Worm (Caenorhabditis elegans) whole organism, mixed stage, embryonic: ENCODE results near the gene tsp-10.
A peak's percentile ranks its signal among the peaks of the same experiment; 100 is the strongest.

Experiments
- bed-3 ChIP-seq: fragments of 200-800 bp; sonication (Bioruptor generic); optimal IDR thresholded peaks from 3 replicates; lab custom pipeline; 2018; ENCODE audit warnings: mild to moderate bottlenecking, missing genetic modification characterization, moderate library complexity, missing compliant biosample characterization
- blmp-1 ChIP-seq: fragments of 150-350 bp; optimal IDR thresholded peaks from 2 replicates; lab custom pipeline; 2014; ENCODE audit warnings: missing biosample characterization, missing genetic modification characterization
- cnd-1 ChIP-seq: fragments of 200-800 bp; sonication (Bioruptor generic); optimal IDR thresholded peaks from 2 replicates; lab custom pipeline; 2018; ENCODE audit warnings: mild to moderate bottlenecking, missing genetic modification characterization, missing compliant biosample characterization
- lin-32 ChIP-seq: fragments of 200-800 bp; sonication (Bioruptor generic); optimal IDR thresholded peaks from 2 replicates; lab custom pipeline; 2018; ENCODE audit warnings: mild to moderate bottlenecking, missing genetic modification characterization, missing compliant biosample characterization
- mep-1 ChIP-seq: fragments of 150-350 bp; optimal IDR thresholded peaks from 2 replicates; lab custom pipeline; 2017; ENCODE audit warnings: missing biosample characterization, missing genetic modification reagents, missing genetic modification characterization, inconsistent platforms
- nhr-2 ChIP-seq: fragments of 150-350 bp; optimal IDR thresholded peaks from 2 replicates; lab custom pipeline; 2014; ENCODE audit warnings: missing biosample characterization, missing genetic modification characterization
- nhr-28 ChIP-seq: fragments of 150-350 bp; optimal IDR thresholded peaks from 2 replicates; lab custom pipeline; 2014; ENCODE audit warnings: missing biosample characterization, missing genetic modification characterization
- nhr-76 ChIP-seq: sonication (generic microtip); optimal IDR thresholded peaks from 2 replicates; lab custom pipeline; 2017; ENCODE audit warnings: missing biosample characterization, missing genetic modification characterization
- pha-4 ChIP-seq: fragments of 150-350 bp; optimal IDR thresholded peaks from 2 replicates; lab custom pipeline; 2018; ENCODE audit warnings: missing biosample characterization, missing genetic modification reagents, missing genetic modification characterization
- sptf-1 ChIP-seq: sonication (generic microtip); optimal IDR thresholded peaks from 2 replicates; lab custom pipeline; 2017; ENCODE audit warnings: mild to moderate bottlenecking, missing genetic modification characterization, moderate library complexity, missing compliant biosample characterization
- tbx-8 ChIP-seq: fragments of 200-800 bp; sonication (Bioruptor generic); optimal IDR thresholded peaks from 2 replicates; lab custom pipeline; 2018; ENCODE audit warnings: mild to moderate bottlenecking, missing genetic modification characterization, moderate library complexity, missing compliant biosample characterization
- unc-120 ChIP-seq: sonication (generic microtip); optimal IDR thresholded peaks from 2 replicates; lab custom pipeline; 2017; ENCODE audit warnings: missing genetic modification characterization, missing compliant biosample characterization; ENCODE audit not compliant: poor library complexity, severe bottlenecking
- unc-62 ChIP-seq: fragments of 150-350 bp; optimal IDR thresholded peaks from 2 replicates; lab custom pipeline; 2014; ENCODE audit warnings: missing biosample characterization, missing genetic modification reagents, missing genetic modification characterization

ce11 chrII:6713003-6713402 lies 5.4 kb upstream of the tsp-10 start:
- TF ChIP-seq unc-120: no peak
- no peak for TF ChIP-seq lin-32 (GFP tag; lab: Kevin White, UChicago)
- TF ChIP-seq unc-62: peak; percentile 32
- TF ChIP-seq nhr-76: no peak
- no peak for TF ChIP-seq nhr-2 (tag; lab: Kevin White, UChicago)
- no peak for TF ChIP-seq pha-4 (tag; lab: Kevin White, UChicago)
- no peak for TF ChIP-seq nhr-28 (tag; lab: Kevin White, UChicago)
- TF ChIP-seq cnd-1 (tag; lab: Kevin White, UChicago): no peak
- TF ChIP-seq sptf-1: no peak
- no peak for TF ChIP-seq mep-1 (tag; lab: Kevin White, UChicago)
- TF ChIP-seq tbx-8: no peak
- TF ChIP-seq blmp-1 (tag; lab: Kevin White, UChicago): no peak
- TF ChIP-seq bed-3 (GFP tag; lab: Kevin White, UChicago): no peak
